Fruit fly (Drosophila melanogaster) whole organism, embryonic: ENCODE measurements around the gene CG18765.

ENCODE experiments used
- ATbp ChIP-seq: fragments of 200-800 bp; sonication (Bioruptor generic); optimal IDR thresholded peaks from 2 replicates; lab custom pipeline; 2017; ENCODE audit warnings: missing biosample characterization, mild to moderate bottlenecking, missing genetic modification characterization, missing genetic modification reagents
- Blimp-1 ChIP-seq: fragments of 200-800 bp; sonication (Bioruptor generic); optimal IDR thresholded peaks from 3 replicates; lab custom pipeline; 2018; ENCODE audit warnings: missing biosample characterization, missing genetic modification characterization, mild to moderate bottlenecking, moderate library complexity, missing genetic modification reagents
- CG10147 ChIP-seq: fragments of 200-800 bp; sonication (Bioruptor generic); optimal IDR thresholded peaks from 2 replicates; lab custom pipeline; 2019; ENCODE audit warnings: missing biosample characterization, mild to moderate bottlenecking, missing genetic modification characterization, moderate library complexity
- CG11085 ChIP-seq: fragments of 200-800 bp; sonication (Bioruptor generic); IDR thresholded peaks from 2 replicates; pipeline ENCODE4 v1.3.6; 2022; ENCODE audit warnings: missing biosample characterization, missing genetic modification characterization
- CG11695 ChIP-seq: fragments of 200-800 bp; sonication (Bioruptor generic); IDR thresholded peaks from 3 replicates; pipeline ENCODE4 v1.3.6; 2022; ENCODE audit warnings: missing biosample characterization, missing genetic modification characterization
- CG13287 ChIP-seq: fragments of 200-800 bp; sonication (Bioruptor generic); IDR thresholded peaks from 2 replicates; pipeline ENCODE4 v1.3.6; 2022; ENCODE audit warnings: missing biosample characterization, missing genetic modification characterization; ENCODE audit not compliant: partially characterized antibody
- CG17829 ChIP-seq: fragments of 200-800 bp; optimal IDR thresholded peaks from 2 replicates; lab custom pipeline; 2019; ENCODE audit warnings: missing biosample characterization, mild to moderate bottlenecking, missing genetic modification characterization, moderate library complexity
- CG1792 ChIP-seq: fragments of 200-800 bp; sonication (Bioruptor generic); optimal IDR thresholded peaks from 2 replicates; lab custom pipeline; 2016; ENCODE audit warnings: missing biosample characterization, missing genetic modification characterization
- CG18262 ChIP-seq: fragments of 200-800 bp; optimal IDR thresholded peaks from 3 replicates; lab custom pipeline; 2019; ENCODE audit warnings: missing biosample characterization, mild to moderate bottlenecking, missing genetic modification characterization, moderate library complexity
- CG2875 ChIP-seq: fragments of 200-800 bp; sonication (Bioruptor generic); optimal IDR thresholded peaks from 2 replicates; lab custom pipeline; 2017; ENCODE audit warnings: missing biosample characterization, mild to moderate bottlenecking, missing genetic modification characterization, missing genetic modification reagents
- CG32532 ChIP-seq: fragments of 200-800 bp; sonication (Bioruptor generic); IDR thresholded peaks from 2 replicates; pipeline ENCODE4 v1.3.6; 2022; ENCODE audit warnings: missing biosample characterization, missing genetic modification characterization
- CG32767 ChIP-seq: fragments of 200-800 bp; sonication (Bioruptor generic); IDR thresholded peaks from 2 replicates; pipeline ENCODE4 v1.3.6; 2022; ENCODE audit warnings: missing biosample characterization, missing genetic modification characterization
- CG3995 ChIP-seq: fragments of 200-800 bp; sonication (Bioruptor generic); optimal IDR thresholded peaks from 3 replicates; lab custom pipeline; 2016; ENCODE audit warnings: missing biosample characterization, missing genetic modification characterization
- CG43689 ChIP-seq: fragments of 200-800 bp; sonication (Bioruptor generic); IDR thresholded peaks from 2 replicates; pipeline ENCODE4 v1.3.6; 2022; ENCODE audit warnings: missing biosample characterization, missing genetic modification characterization
- CG4820 ChIP-seq: fragments of 200-800 bp; sonication (Bioruptor generic); optimal IDR thresholded peaks from 3 replicates; lab custom pipeline; 2016; ENCODE audit warnings: missing biosample characterization, missing genetic modification characterization
- CG7271 ChIP-seq: fragments of 200-800 bp; sonication (Bioruptor generic); optimal IDR thresholded peaks from 2 replicates; lab custom pipeline; 2018; ENCODE audit warnings: missing biosample characterization, mild to moderate bottlenecking, missing genetic modification characterization, moderate library complexity
- CG8290 ChIP-seq, 3 experiments: fragments of 200-800 bp; sonication (Bioruptor generic); optimal IDR thresholded peaks; 2 replicates each; lab custom pipeline; 2016 to 2019; ENCODE audit warnings: missing biosample characterization in 3 of 3, missing genetic modification characterization in 3 of 3, mild to moderate bottlenecking in 2 of 3, moderate library complexity in 1 of 3
- CG8359 ChIP-seq: fragments of 200-800 bp; sonication (Bioruptor generic); optimal IDR thresholded peaks from 2 replicates; lab custom pipeline; 2017; ENCODE audit warnings: missing biosample characterization, mild to moderate bottlenecking, missing genetic modification characterization, borderline replicate concordance
- CoRest ChIP-seq: fragments of 200-800 bp; sonication (Bioruptor generic); optimal IDR thresholded peaks from 3 replicates; lab custom pipeline; 2018; ENCODE audit warnings: missing biosample characterization, mild to moderate bottlenecking, missing genetic modification characterization, moderate library complexity
- ERR ChIP-seq: fragments of 200-800 bp; sonication (Bioruptor generic); optimal IDR thresholded peaks from 2 replicates; lab custom pipeline; 2016; ENCODE audit warnings: missing biosample characterization, missing genetic modification characterization
- Elba2 ChIP-seq: fragments of 200-800 bp; sonication (Bioruptor generic); optimal IDR thresholded peaks from 3 replicates; lab custom pipeline; 2016; ENCODE audit warnings: missing biosample characterization, missing genetic modification characterization
- Fer3 ChIP-seq: fragments of 200-800 bp; sonication (Bioruptor generic); optimal IDR thresholded peaks from 2 replicates; lab custom pipeline; 2018; ENCODE audit warnings: missing biosample characterization, mild to moderate bottlenecking, missing genetic modification characterization, moderate library complexity
- HLH4C ChIP-seq: fragments of 200-800 bp; sonication (Bioruptor generic); IDR thresholded peaks from 3 replicates; pipeline ENCODE4 v1.3.6; 2022; ENCODE audit warnings: missing biosample characterization, missing genetic modification characterization; ENCODE audit not compliant: partially characterized antibody
- Kr ChIP-seq: fragments of 200-800 bp; sonication (Bioruptor generic); optimal IDR thresholded peaks from 2 replicates; lab custom pipeline; 2017; ENCODE audit warnings: missing biosample characterization, mild to moderate bottlenecking, missing genetic modification characterization
- NK7.1 ChIP-seq: fragments of 200-800 bp; sonication (Bioruptor generic); optimal IDR thresholded peaks from 3 replicates; lab custom pipeline; 2016; ENCODE audit warnings: missing biosample characterization, missing genetic modification characterization
- Sin3A ChIP-seq: fragments of >200 bp; optimal IDR thresholded peaks from 2 replicates; lab custom pipeline; 2018
- Sox102F ChIP-seq: fragments of 200-800 bp; sonication (Bioruptor generic); optimal IDR thresholded peaks from 2 replicates; lab custom pipeline; 2018; ENCODE audit warnings: missing biosample characterization, mild to moderate bottlenecking, missing genetic modification characterization, moderate library complexity
- Sry-δ ChIP-seq: fragments of 200-800 bp; sonication (Bioruptor generic); optimal IDR thresholded peaks from 2 replicates; lab custom pipeline; 2016; ENCODE audit warnings: missing biosample characterization, missing genetic modification characterization
- ara ChIP-seq: fragments of 200-800 bp; sonication (Bioruptor generic); IDR thresholded peaks from 2 replicates; pipeline ENCODE4 v1.3.6; 2022; ENCODE audit warnings: missing biosample characterization, missing genetic modification characterization
- ato ChIP-seq: fragments of 200-800 bp; sonication (Bioruptor generic); IDR thresholded peaks from 2 replicates; pipeline ENCODE4 v1.3.6; 2022; ENCODE audit warnings: missing biosample characterization, missing genetic modification characterization; ENCODE audit not compliant: partially characterized antibody
- bowl ChIP-seq: fragments of 200-800 bp; sonication (Bioruptor generic); IDR thresholded peaks from 2 replicates; pipeline ENCODE4 v1.3.6; 2022; ENCODE audit warnings: missing biosample characterization, missing genetic modification characterization
- chm ChIP-seq: fragments of 200-800 bp; sonication (Bioruptor generic); IDR thresholded peaks from 2 replicates; pipeline ENCODE4 v1.3.6; 2022; ENCODE audit warnings: missing biosample characterization, missing genetic modification characterization
- danr ChIP-seq: fragments of 200-800 bp; sonication (Bioruptor generic); IDR thresholded peaks from 2 replicates; pipeline ENCODE4 v1.3.6; 2022; ENCODE audit warnings: missing biosample characterization, missing genetic modification characterization
- dati ChIP-seq: fragments of 200-800 bp; sonication (Bioruptor generic); IDR thresholded peaks from 2 replicates; pipeline ENCODE4 v1.3.6; 2022; ENCODE audit warnings: missing biosample characterization, missing genetic modification characterization
- exex ChIP-seq: fragments of 200-800 bp; sonication (Bioruptor generic); optimal IDR thresholded peaks from 4 replicates; lab custom pipeline; 2018; ENCODE audit warnings: missing biosample characterization, mild to moderate bottlenecking, missing genetic modification characterization, moderate library complexity
- fu2 ChIP-seq: fragments of 200-800 bp; sonication (Bioruptor generic); optimal IDR thresholded peaks from 2 replicates; lab custom pipeline; 2016; ENCODE audit warnings: missing biosample characterization, missing genetic modification characterization
- gfzf ChIP-seq: fragments of 200-800 bp; sonication (Bioruptor generic); optimal IDR thresholded peaks from 2 replicates; lab custom pipeline; 2016; ENCODE audit warnings: missing biosample characterization, mild to moderate bottlenecking, missing genetic modification characterization, moderate library complexity
- grau ChIP-seq: fragments of 200-800 bp; optimal IDR thresholded peaks from 3 replicates; lab custom pipeline; 2019; ENCODE audit warnings: missing biosample characterization, mild to moderate bottlenecking, missing genetic modification characterization, moderate library complexity
- ham ChIP-seq: fragments of 200-800 bp; sonication (Bioruptor generic); IDR thresholded peaks from 2 replicates; pipeline ENCODE4 v1.3.6; 2022; ENCODE audit warnings: missing biosample characterization, missing genetic modification characterization
- kni ChIP-seq: fragments of 200-800 bp; sonication (Bioruptor generic); optimal IDR thresholded peaks from 3 replicates; lab custom pipeline; 2017; ENCODE audit warnings: mild to moderate bottlenecking, missing biosample characterization, missing genetic modification reagents, missing genetic modification characterization
- lilli ChIP-seq: fragments of 200-800 bp; sonication (Bioruptor generic); optimal IDR thresholded peaks from 3 replicates; lab custom pipeline; 2016; ENCODE audit warnings: missing biosample characterization, missing genetic modification characterization
- nerfin-2 ChIP-seq: fragments of 200-800 bp; sonication (Bioruptor generic); IDR thresholded peaks from 2 replicates; pipeline ENCODE4 v1.3.6; 2022; ENCODE audit warnings: missing biosample characterization, missing genetic modification characterization; ENCODE audit not compliant: partially characterized antibody
- nmo ChIP-seq: fragments of 200-800 bp; sonication (Bioruptor generic); optimal IDR thresholded peaks from 2 replicates; lab custom pipeline; 2018; ENCODE audit warnings: missing biosample characterization, mild to moderate bottlenecking, missing genetic modification characterization, moderate library complexity
- pb ChIP-seq: fragments of 200-800 bp; sonication (Bioruptor generic); optimal IDR thresholded peaks from 3 replicates; lab custom pipeline; 2016; ENCODE audit warnings: missing biosample characterization, missing genetic modification characterization
- pnt ChIP-seq: fragments of 200-800 bp; sonication (Bioruptor generic); optimal IDR thresholded peaks from 3 replicates; lab custom pipeline; 2016; ENCODE audit warnings: missing biosample characterization, missing genetic modification characterization
- ranshi ChIP-seq: fragments of 200-800 bp; sonication (Bioruptor generic); IDR thresholded peaks from 2 replicates; pipeline ENCODE4 v1.3.6; 2022; ENCODE audit warnings: missing biosample characterization, missing genetic modification characterization
- sr ChIP-seq: fragments of 200-800 bp; sonication (Bioruptor generic); IDR thresholded peaks from 3 replicates; pipeline ENCODE4 v1.3.6; 2022; ENCODE audit warnings: missing biosample characterization, missing genetic modification characterization
- ssp ChIP-seq: fragments of 200-800 bp; sonication (Bioruptor generic); IDR thresholded peaks from 2 replicates; pipeline ENCODE4 v1.3.6; 2022; ENCODE audit warnings: missing biosample characterization, missing genetic modification characterization
- tap ChIP-seq: fragments of 200-800 bp; optimal IDR thresholded peaks from 3 replicates; lab custom pipeline; 2019; ENCODE audit warnings: missing biosample characterization, mild to moderate bottlenecking, missing genetic modification characterization, moderate library complexity
- tx ChIP-seq: fragments of 200-800 bp; sonication (Bioruptor generic); optimal IDR thresholded peaks from 2 replicates; lab custom pipeline; 2016; ENCODE audit warnings: missing biosample characterization, missing genetic modification characterization

CG18765 gene

dm6 chr3R:11655873-11656374 is 35.7 kb downstream of the CG18765 start, which contains the start of gene CG42327 (continued):
- TF ChIP-seq CG1792 (GFP tag; lab: Kevin White, UChicago) (peak; percentile 65), CG13287 (peak; percentile 59), pb (peak; percentile 67), CG11085 (GFP tag; lab: Robert Waterston, UW) (peak; percentile 69), grau (tag; lab: Kevin White, UChicago) (peak; percentile 91), tap (tag; lab: Kevin White, UChicago) (peak; percentile 93), danr (GFP tag; lab: Robert Waterston, UW) (peak; percentile 87), CG4820 (GFP tag; lab: Kevin White, UChicago) (peak; percentile 92), Blimp-1 (GFP tag; lab: Kevin White, UChicago) (peak; percentile 97), ranshi (GFP tag; lab: Robert Waterston, UW) (peak; percentile 91), chm (peak; percentile 98), pnt (GFP tag; lab: Kevin White, UChicago) (peak; percentile 77), CoRest (peak; percentile 91), Fer3 (tag; lab: Kevin White, UChicago) (peak; percentile 87), ato (GFP tag; lab: Robert Waterston, UW) (0 out of 2 replicates have a peak, but pooled peaks have one; percentile 26), ERR (GFP tag; lab: Kevin White, UChicago) (peak; percentile 63), CG11695 (GFP tag; lab: Robert Waterston, UW) (peak; percentile 95), Elba2 (GFP tag; lab: Kevin White, UChicago) (peak; percentile 51), nerfin-2 (GFP tag; lab: Robert Waterston, UW) (peak; percentile 66), ATbp (GFP tag; lab: Kevin White, UChicago) (peak; percentile 96), dati (GFP tag; lab: Robert Waterston, UW) (peak; percentile 88), CG10147 (GFP tag; lab: Kevin White, UChicago) (peak; percentile 87), CG32767 (GFP tag; lab: Robert Waterston, UW) (peak; percentile 94), ham (GFP tag; lab: Robert Waterston, UW) (0 out of 2 replicates have a peak, but pooled peaks have one; percentile 54), Sry-δ (peak; percentile 1), CG18262 (tag; lab: Kevin White, UChicago) (peak; percentile 97), NK7.1 (GFP tag; lab: Kevin White, UChicago) (peak; percentile 64), sr (GFP tag; lab: Robert Waterston, UW) (peak; percentile 84; the same call in 2 of the 3 replicates), CG8290 (GFP tag; optimal IDR thresholded peaks at IDR 0.05; lab: Kevin White, UChicago) (peak; percentile 80), CG8290 (tag; optimal IDR thresholded peaks at IDR 0.05; lab: Kevin White, UChicago) (peak; percentile 23 to 74), CG43689 (GFP tag; lab: Robert Waterston, UW) (peak; percentile 80), lilli (GFP tag; lab: Kevin White, UChicago) (peak; percentile 88), tx (peak; percentile 24), fu2 (GFP tag; lab: Kevin White, UChicago) (peak; percentile 65), CG2875 (peak; percentile 98), Sox102F (GFP tag; lab: Kevin White, UChicago) (peak; percentile 97), CG8359 (GFP tag; lab: Kevin White, UChicago) (peak; percentile 85), ara (GFP tag; lab: Robert Waterston, UW) (peak; percentile 97), nmo (GFP tag; lab: Kevin White, UChicago) (peak; percentile 93), CG32532 (peak; percentile 93), exex (tag; lab: Kevin White, UChicago) (peak; percentile 33), CG7271 (tag; lab: Kevin White, UChicago) (peak; percentile 88), bowl (GFP tag; lab: Robert Waterston, UW) (peak; percentile 83), CG17829 (tag; lab: Kevin White, UChicago) (peak; percentile 96), kni (no peak), gfzf (GFP tag; lab: Kevin White, UChicago) (no peak), Sin3A (lab: Kevin White, UChicago) (no peak), CG3995 (no peak), HLH4C (GFP tag; lab: Robert Waterston, UW) (peak; percentile 41; the same call in 2 of the 3 replicates), ssp (GFP tag; lab: Robert Waterston, UW) (peak; percentile 87), Kr (peak; percentile 4)
